Fruit fly (Drosophila melanogaster): ENCODE measurements around the gene ear.

The ear gene

DNA sequence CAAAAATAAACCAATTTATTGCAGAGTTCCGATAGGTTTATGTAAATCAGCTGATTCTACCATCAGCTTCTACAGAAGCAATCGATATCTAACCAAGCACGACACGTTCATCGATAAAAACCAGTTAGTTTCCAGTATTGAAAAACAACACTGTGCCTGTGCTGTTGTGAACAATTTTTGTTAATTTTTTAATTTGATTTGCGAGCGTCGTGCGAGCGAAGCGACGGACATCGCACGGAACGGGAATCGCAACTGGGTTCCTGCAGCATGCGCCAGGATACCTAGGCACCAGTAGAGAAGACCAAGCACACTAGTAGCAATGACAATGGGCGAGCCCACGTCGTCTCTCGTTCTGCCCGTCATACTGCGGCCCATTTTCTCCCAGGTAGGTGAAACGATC, 51.3 kb downstream of the ear start, which contains the start of the genes Ccm3 and CG6136 (continued):
- TF ChIP-seq odd (GFP tag; optimal IDR thresholded peaks at IDR 0.05) (peak; percentile 13), CG5180 (GFP tag; optimal IDR thresholded peaks at IDR 0.05) (no peak), CG12071 (GFP tag; optimal IDR thresholded peaks at IDR 0.05) (no peak), Pdp1 (GFP tag; optimal IDR thresholded peaks at IDR 0.05) (no peak), Spps (tag; optimal IDR thresholded peaks at IDR 0.05) (no peak), CG34224 (GFP tag; IDR thresholded peaks at IDR 0.05; ENCODE audit: partially characterized antibody) (peak; percentile 92), Lim3 (GFP tag; IDR thresholded peaks at IDR 0.05) (no peak), CG18476 (GFP tag; optimal IDR thresholded peaks at IDR 0.05) (no peak), Vsx1 (GFP tag; optimal IDR thresholded peaks at IDR 0.05) (no peak), Hey (tag; optimal IDR thresholded peaks at IDR 0.05) (no peak), Lpt (GFP tag; optimal IDR thresholded peaks at IDR 0.05) (no peak), CG9932 (GFP tag; IDR thresholded peaks at IDR 0.05) (peak; percentile 81), Nf-YC (tag; optimal IDR thresholded peaks at IDR 0.05) (peak; percentile 46), corto (GFP tag; optimal IDR thresholded peaks at IDR 0.05) (no peak), nau (GFP tag; optimal IDR thresholded peaks at IDR 0.05) (no peak), Myb (GFP tag; optimal IDR thresholded peaks at IDR 0.05) (peak; percentile 64), CG9797 (GFP tag; optimal IDR thresholded peaks at IDR 0.05) (peak; percentile 26), Atf6 (GFP tag; IDR thresholded peaks at IDR 0.05) (0 out of 2 replicates have a peak, but pooled peaks have one; percentile 13), en (GFP tag; optimal IDR thresholded peaks at IDR 0.05) (no peak), row (GFP tag; IDR thresholded peaks at IDR 0.05) (peak; percentile 17; the same call in 1 of the 3 replicates), nom (GFP tag; optimal IDR thresholded peaks at IDR 0.05) (peak; percentile 1), Lhr (GFP tag; optimal IDR thresholded peaks at IDR 0.05) (no peak), CG2202 (tag; optimal IDR thresholded peaks at IDR 0.05) (no peak), ap (GFP tag; IDR thresholded peaks at IDR 0.05) (no peak), CG11093 (GFP tag; IDR thresholded peaks at IDR 0.05) (no peak), amos (GFP tag; IDR thresholded peaks at IDR 0.05; ENCODE audit: partially characterized antibody) (peak; percentile 95), CG3838 (GFP tag; optimal IDR thresholded peaks at IDR 0.05) (no peak), zfh1 (GFP tag; IDR thresholded peaks at IDR 0.05) (peak; percentile 70; the same call in 2 of the 3 replicates), Doc3 (GFP tag; IDR thresholded peaks at IDR 0.05; ENCODE audit: partially characterized antibody) (peak; percentile 82), shn (GFP tag; optimal IDR thresholded peaks at IDR 0.05) (peak; percentile 12), CG2129 (GFP tag; IDR thresholded peaks at IDR 0.05; ENCODE audit: partially characterized antibody) (peak; percentile 77), CG4617 (GFP tag; optimal IDR thresholded peaks at IDR 0.05; ENCODE audit: borderline replicate concordance) (peak; percentile 88), Dip3 (GFP tag; optimal IDR thresholded peaks at IDR 0.05) (peak; percentile 36), croc (GFP tag; conservative IDR thresholded peaks at IDR 0.05) (no peak; the same call in 2 of the 3 replicates), Xrp1 (GFP tag; IDR thresholded peaks at IDR 0.05) (peak; percentile 35; the same call in 1 of the 2 replicates), CG8765 (GFP tag; IDR thresholded peaks at IDR 0.05) (no peak), gcm (GFP tag; optimal IDR thresholded peaks at IDR 0.05) (peak; percentile 27), sens-2 (GFP tag; IDR thresholded peaks at IDR 0.05) (no peak), CG17612 (GFP tag; IDR thresholded peaks at IDR 0.05) (no peak), Fer3 (tag; optimal IDR thresholded peaks at IDR 0.05) (peak; percentile 42), gt (GFP tag; IDR thresholded peaks at IDR 0.05) (no peak), stc (GFP tag; IDR thresholded peaks at IDR 0.05) (no peak), Abd-B (GFP tag; optimal IDR thresholded peaks at IDR 0.05) (no peak), bsh (GFP tag; optimal IDR thresholded peaks at IDR 0.05) (no peak), CG15011 (GFP tag; optimal IDR thresholded peaks at IDR 0.05) (no peak), ranshi (GFP tag; IDR thresholded peaks at IDR 0.05) (peak; percentile 11; the same call in 1 of the 2 replicates), da (GFP tag; optimal IDR thresholded peaks at IDR 0.05) (no peak), CG2678 (tag; optimal IDR thresholded peaks at IDR 0.05) (no peak), p53 (GFP tag; optimal IDR thresholded peaks at IDR 0.05) (peak; percentile 19), emc (GFP tag; optimal IDR thresholded peaks at IDR 0.05) (no peak), ems (GFP tag; optimal IDR thresholded peaks at IDR 0.05) (no peak)
